Worm (Caenorhabditis elegans) whole organism, late embryonic: ENCODE measurements around the gene F07F6.2.

Source experiments
- T23F11.4 ChIP-seq: fragments of 200-800 bp; sonication (Bioruptor generic); optimal IDR thresholded peaks from 2 replicates; lab custom pipeline; 2018; ENCODE audit warnings: mild to moderate bottlenecking, missing genetic modification characterization, missing compliant biosample characterization
- ama-1 ChIP-seq: fragments of 150-350 bp; optimal IDR thresholded peaks from 2 replicates; lab custom pipeline; 2014
- elt-4 ChIP-seq: sonication (generic microtip); optimal IDR thresholded peaks from 2 replicates; lab custom pipeline; 2016; ENCODE audit warnings: missing genetic modification characterization, missing compliant biosample characterization
- hlh-30 ChIP-seq: sonication (generic microtip); optimal IDR thresholded peaks from 2 replicates; lab custom pipeline; 2017; ENCODE audit warnings: antibody characterized with exemption, missing genetic modification characterization, missing compliant biosample characterization; ENCODE audit not compliant: insufficient read depth
- hlh-8 ChIP-seq: sonication (generic microtip); optimal IDR thresholded peaks from 2 replicates; lab custom pipeline; 2016; ENCODE audit warnings: missing genotype, missing genetic modification characterization, missing compliant biosample characterization
- lim-6 ChIP-seq: sonication (generic microtip); optimal IDR thresholded peaks from 2 replicates; lab custom pipeline; 2016; ENCODE audit warnings: missing genetic modification characterization, missing compliant biosample characterization
- nfya-1 ChIP-seq: sonication (generic microtip); optimal IDR thresholded peaks from 2 replicates; lab custom pipeline; 2017; ENCODE audit warnings: missing genetic modification characterization, mild to moderate bottlenecking, missing compliant biosample characterization, antibody characterized with exemption, moderate library complexity
- nhr-11 ChIP-seq: fragments of 150-350 bp; optimal IDR thresholded peaks from 2 replicates; lab custom pipeline; 2014; ENCODE audit warnings: missing biosample characterization, missing genetic modification characterization
- nhr-232 ChIP-seq: sonication (generic microtip); optimal IDR thresholded peaks from 2 replicates; lab custom pipeline; 2016; ENCODE audit warnings: missing genetic modification characterization, missing compliant biosample characterization
- pqm-1 ChIP-seq: sonication (generic microtip); optimal IDR thresholded peaks from 2 replicates; lab custom pipeline; 2016; ENCODE audit warnings: missing genetic modification characterization, missing compliant biosample characterization
- sdc-2 ChIP-seq: sonication (generic microtip); optimal IDR thresholded peaks from 2 replicates; lab custom pipeline; 2016; ENCODE audit warnings: missing genotype, missing genetic modification characterization, missing compliant biosample characterization

- TF ChIP-seq lim-6 (tag; lab: Kevin White, UChicago) (no peak), ama-1 (no peak), hlh-8 (tag; lab: Kevin White, UChicago) (no peak), sdc-2 (tag; lab: Kevin White, UChicago) (no peak), pqm-1 (tag; lab: Kevin White, UChicago) (no peak), hlh-30 (tag; lab: Kevin White, UChicago) (no peak), nfya-1 (no peak), elt-4 (tag; lab: Kevin White, UChicago) (no peak), T23F11.4 (GFP tag; lab: Kevin White, UChicago) (no peak), nhr-232 (no peak), nhr-11 (tag; lab: Kevin White, UChicago) (no peak)
Measured at ce11 chrII:5387217-5387616, 42.8 kb upstream of the F07F6.2 start, which contains the start of gene ccpp-6.
